Worm (Caenorhabditis elegans) whole organism, mixed stage, embryonic: ENCODE measurements around the gene C25H3.1.

ENCODE experiments used
- bed-3 ChIP-seq: fragments of 200-800 bp; sonication (Bioruptor generic); optimal IDR thresholded peaks from 3 replicates; lab custom pipeline; 2018; ENCODE audit warnings: mild to moderate bottlenecking, missing genetic modification characterization, moderate library complexity, missing compliant biosample characterization
- blmp-1 ChIP-seq: fragments of 150-350 bp; optimal IDR thresholded peaks from 2 replicates; lab custom pipeline; 2014; ENCODE audit warnings: missing biosample characterization, missing genetic modification characterization
- nhr-12 ChIP-seq: fragments of 150-350 bp; optimal IDR thresholded peaks from 2 replicates; lab custom pipeline; 2014; ENCODE audit warnings: missing biosample characterization, missing genetic modification characterization
- nhr-237 ChIP-seq: fragments of 150-350 bp; optimal IDR thresholded peaks from 2 replicates; lab custom pipeline; 2014; ENCODE audit warnings: missing biosample characterization, missing genetic modification characterization
- unc-39 ChIP-seq: fragments of 150-350 bp; optimal IDR thresholded peaks from 2 replicates; lab custom pipeline; 2014; ENCODE audit warnings: missing biosample characterization, missing genetic modification characterization
- unc-62 ChIP-seq: fragments of 150-350 bp; optimal IDR thresholded peaks from 2 replicates; lab custom pipeline; 2014; ENCODE audit warnings: missing biosample characterization, missing genetic modification reagents, missing genetic modification characterization

DNA sequence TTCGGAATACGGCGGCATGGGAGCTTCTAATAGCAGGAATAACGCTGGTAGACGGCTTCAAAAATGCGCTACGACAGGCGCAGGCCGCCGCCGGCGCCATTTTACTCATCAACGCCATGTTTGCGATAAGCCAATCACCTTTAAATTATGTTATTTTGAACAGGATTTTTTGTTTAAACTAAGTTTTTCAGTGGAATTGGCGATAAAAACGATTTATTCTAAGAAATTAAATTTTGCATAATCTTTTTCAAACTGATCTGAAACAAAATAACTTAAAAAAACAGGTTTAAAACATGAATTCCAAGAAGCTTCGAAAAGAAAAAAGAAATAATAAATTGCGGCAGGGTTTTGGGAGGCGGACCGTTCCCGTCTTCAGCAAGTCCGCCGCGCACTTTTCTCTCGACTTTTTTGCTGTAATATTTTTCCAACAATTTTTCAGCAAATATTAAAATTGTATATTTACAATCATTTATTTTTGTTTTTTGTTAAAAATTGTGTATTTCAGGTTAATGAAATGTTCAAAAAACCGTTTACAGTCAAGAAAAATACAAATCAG lies 7.6 kb upstream of the C25H3.1 start, which contains the start of the genes ndub-5 and eif-2D:
- TF ChIP-seq nhr-237 (no peak), unc-39 (tag; lab: Kevin White, UChicago) (no peak), unc-62 (no peak), blmp-1 (tag; lab: Kevin White, UChicago) (no peak), bed-3 (GFP tag; lab: Kevin White, UChicago) (no peak), nhr-12 (tag; lab: Kevin White, UChicago) (no peak)
